Fruit fly (Drosophila melanogaster) whole organism: ENCODE measurements around the gene CG31827.

ENCODE experiments used
- Dll ChIP-seq: fragments of >200 bp; optimal IDR thresholded peaks from 2 replicates; lab custom pipeline; 2017
- psq ChIP-seq: fragments of >200 bp; optimal IDR thresholded peaks from 2 replicates; lab custom pipeline; 2017

- TF ChIP-seq Dll (lab: Kevin White, UChicago) (no peak), psq (no peak)
These were observed 38.6 kb downstream of the CG31827 start for dm6 chr2L:15743578-15743977.
